Fruit fly (Drosophila melanogaster) whole organism: Measurements from ENCODE around the gene CG13287.

Experiments
- CG8478 ChIP-seq: fragments of >200 bp; optimal IDR thresholded peaks from 2 replicates; lab custom pipeline; 2018; ENCODE audit warnings: inconsistent platforms
- Dll ChIP-seq: fragments of >200 bp; optimal IDR thresholded peaks from 2 replicates; lab custom pipeline; 2017
- EcR ChIP-seq, 2 experiments: fragments of >200 bp; optimal IDR thresholded peaks; 2 replicates each; lab custom pipeline; 2017; ENCODE audit warnings: missing biosample characterization in 2 of 2, missing genetic modification characterization in 2 of 2, missing genetic modification reagents in 2 of 2
- pan ChIP-seq: fragments of >200 bp; optimal IDR thresholded peaks from 2 replicates; lab custom pipeline; 2017
- psq ChIP-seq: fragments of >200 bp; optimal IDR thresholded peaks from 2 replicates; lab custom pipeline; 2017
- usp ChIP-seq: fragments of >200 bp; optimal IDR thresholded peaks from 2 replicates; lab custom pipeline; 2017; ENCODE audit warnings: missing biosample characterization, missing genetic modification characterization, mixed read lengths

DNA sequence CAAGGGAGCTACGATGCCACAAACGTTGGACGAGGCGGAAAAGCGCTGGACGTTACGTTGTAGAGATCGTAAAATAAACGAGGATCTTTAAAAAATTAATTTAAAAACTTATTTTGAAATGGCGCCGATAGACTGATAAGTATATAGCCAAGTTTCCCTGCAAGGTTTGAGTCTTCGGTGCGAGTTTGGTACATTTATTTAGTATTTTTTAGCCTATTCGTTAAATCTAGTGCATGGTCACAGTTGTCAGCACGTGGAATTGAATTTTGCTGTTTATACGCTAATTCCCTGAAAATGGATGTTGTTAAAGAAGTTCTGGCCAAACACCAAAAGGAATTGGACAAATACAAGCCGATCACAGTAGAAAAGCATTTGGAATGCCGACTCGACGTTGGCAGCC, 17.2 kb downstream of the CG13287 start, which contains the start of gene CG32409:
- no peak for TF ChIP-seq psq
- no peak for TF ChIP-seq EcR (GFP tag; optimal IDR thresholded peaks at IDR 0.05; lab: Kevin White, UChicago)
- TF ChIP-seq usp (GFP tag; lab: Kevin White, UChicago), result no peak
- TF ChIP-seq pan (lab: Kevin White, UChicago), result no peak
- TF ChIP-seq Dll (lab: Kevin White, UChicago), result no peak
- no peak for TF ChIP-seq CG8478
